Fruit fly (Drosophila melanogaster): ENCODE measurements around the gene CG12321.

DNA sequence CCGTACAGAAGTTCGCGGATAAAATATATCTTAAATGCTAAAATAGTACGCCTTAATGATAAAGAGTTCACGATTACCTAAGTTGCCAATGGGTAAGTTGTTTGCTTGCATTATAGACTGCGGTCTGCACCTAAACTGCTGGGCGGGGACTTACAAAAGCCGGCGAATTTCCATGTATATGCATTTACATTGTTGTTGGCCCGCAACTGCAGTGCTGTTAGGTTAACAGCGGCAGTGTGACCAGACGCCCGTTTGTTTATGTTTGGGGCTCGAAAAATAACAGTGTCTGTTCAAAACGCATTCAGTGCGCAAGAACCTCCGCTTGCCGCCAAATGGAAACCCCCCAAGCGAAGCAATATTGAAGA lies 11.4 kb upstream of the CG12321 start:
- no peak for TF ChIP-seq Sin3A (optimal IDR thresholded peaks at IDR 0.05)
- TF ChIP-seq insv (optimal IDR thresholded peaks at IDR 0.05): no peak
- TF ChIP-seq h (optimal IDR thresholded peaks at IDR 0.05): no peak
- no peak for TF ChIP-seq psq (optimal IDR thresholded peaks at IDR 0.05)
- no peak for TF ChIP-seq ttk (optimal IDR thresholded peaks at IDR 0.05)
- no peak for TF ChIP-seq Myc (optimal IDR thresholded peaks at IDR 0.05)
